Fruit fly (Drosophila melanogaster) whole organism, embryonic: ENCODE data around the gene Ugt35E2.
A peak's percentile ranks its signal among the peaks of the same experiment; 100 is the strongest.

ENCODE experiments used
- Adf1 ChIP-seq: fragments of 200-800 bp; sonication (Bioruptor generic); IDR thresholded peaks from 2 replicates; pipeline ENCODE4 v1.3.6; 2022; ENCODE audit warnings: missing biosample characterization, missing genetic modification characterization
- Bgb ChIP-seq: fragments of 200-800 bp; sonication (Bioruptor generic); IDR thresholded peaks from 2 replicates; pipeline ENCODE4 v1.3.6; 2022; ENCODE audit warnings: missing biosample characterization, missing genetic modification characterization; ENCODE audit not compliant: partially characterized antibody
- CG10366 ChIP-seq: fragments of 200-800 bp; sonication (Bioruptor generic); IDR thresholded peaks from 2 replicates; pipeline ENCODE4 v1.3.6; 2022; ENCODE audit warnings: missing biosample characterization, missing genetic modification characterization
- CG10565 ChIP-seq: fragments of 200-800 bp; sonication (Bioruptor generic); optimal IDR thresholded peaks from 3 replicates; lab custom pipeline; 2016; ENCODE audit warnings: missing biosample characterization, mild to moderate bottlenecking, missing genetic modification characterization
- CG10979 ChIP-seq: fragments of 200-800 bp; sonication (Bioruptor generic); optimal IDR thresholded peaks from 2 replicates; lab custom pipeline; 2018; ENCODE audit warnings: missing biosample characterization, mild to moderate bottlenecking, missing genetic modification characterization, moderate library complexity
- CG13287 ChIP-seq: fragments of 200-800 bp; sonication (Bioruptor generic); IDR thresholded peaks from 2 replicates; pipeline ENCODE4 v1.3.6; 2022; ENCODE audit warnings: missing biosample characterization, missing genetic modification characterization; ENCODE audit not compliant: partially characterized antibody
- CG13775 ChIP-seq: fragments of 200-800 bp; sonication (Bioruptor generic); optimal IDR thresholded peaks from 3 replicates; lab custom pipeline; 2017; ENCODE audit warnings: missing biosample characterization, mild to moderate bottlenecking, missing genetic modification characterization
- CG18476 ChIP-seq: fragments of 200-800 bp; sonication (Bioruptor generic); optimal IDR thresholded peaks from 2 replicates; lab custom pipeline; 2016; ENCODE audit warnings: missing biosample characterization, mild to moderate bottlenecking, missing genetic modification characterization
- CG18619 ChIP-seq: fragments of 200-800 bp; sonication (Bioruptor generic); optimal IDR thresholded peaks from 3 replicates; lab custom pipeline; 2017; ENCODE audit warnings: missing biosample characterization, mild to moderate bottlenecking, missing genetic modification characterization
- CG2120 ChIP-seq: fragments of 200-800 bp; sonication (Bioruptor generic); optimal IDR thresholded peaks from 3 replicates; lab custom pipeline; 2016; ENCODE audit warnings: missing biosample characterization, missing genetic modification characterization
- CG30020 ChIP-seq: fragments of 200-800 bp; optimal IDR thresholded peaks from 2 replicates; lab custom pipeline; 2019; ENCODE audit warnings: missing biosample characterization, mild to moderate bottlenecking, missing genetic modification characterization, moderate library complexity
- CG31365 ChIP-seq: fragments of 200-800 bp; sonication (Bioruptor generic); optimal IDR thresholded peaks from 2 replicates; lab custom pipeline; 2018; ENCODE audit warnings: missing biosample characterization, mild to moderate bottlenecking, missing genetic modification characterization
- CG3407 ChIP-seq: fragments of 200-800 bp; sonication (Bioruptor generic); optimal IDR thresholded peaks from 2 replicates; lab custom pipeline; 2018; ENCODE audit warnings: missing biosample characterization, mild to moderate bottlenecking, missing genetic modification characterization
- CG3995 ChIP-seq: fragments of 200-800 bp; sonication (Bioruptor generic); optimal IDR thresholded peaks from 3 replicates; lab custom pipeline; 2016; ENCODE audit warnings: missing biosample characterization, missing genetic modification characterization
- CG4328 ChIP-seq: fragments of 200-800 bp; sonication (Bioruptor generic); optimal IDR thresholded peaks from 3 replicates; lab custom pipeline; 2017; ENCODE audit warnings: missing biosample characterization, missing genetic modification reagents, missing genetic modification characterization
- CG4360 ChIP-seq: fragments of 200-800 bp; sonication (Bioruptor generic); IDR thresholded peaks from 2 replicates; pipeline ENCODE4 v1.3.6; 2022; ENCODE audit warnings: missing biosample characterization, missing genetic modification characterization
- CG4424 ChIP-seq: fragments of 200-800 bp; sonication (Bioruptor generic); optimal IDR thresholded peaks from 3 replicates; lab custom pipeline; 2016; ENCODE audit warnings: missing biosample characterization, missing genetic modification characterization
- CG4854 ChIP-seq: fragments of 200-800 bp; sonication (Bioruptor generic); optimal IDR thresholded peaks from 2 replicates; lab custom pipeline; 2016; ENCODE audit warnings: missing biosample characterization, missing genetic modification characterization, inconsistent platforms
- CG7786 ChIP-seq: fragments of 200-800 bp; sonication (Bioruptor generic); optimal IDR thresholded peaks from 2 replicates; lab custom pipeline; 2016; ENCODE audit warnings: missing biosample characterization, missing genetic modification characterization
- CG7928 ChIP-seq: fragments of 200-800 bp; sonication (Bioruptor generic); optimal IDR thresholded peaks from 2 replicates; lab custom pipeline; 2017; ENCODE audit warnings: missing biosample characterization, mild to moderate bottlenecking, missing genetic modification characterization
- CG8924 ChIP-seq: fragments of 200-800 bp; optimal IDR thresholded peaks from 3 replicates; lab custom pipeline; 2019; ENCODE audit warnings: missing biosample characterization, mild to moderate bottlenecking, missing genetic modification characterization, moderate library complexity
- D ChIP-seq, 2 experiments: fragments of 200-800 bp in 1 of 2; fragments of >200 bp in 1 of 2; sonication (Bioruptor generic) in 1 of 2; optimal IDR thresholded peaks; 2 replicates in 1 of 2; 3 replicates in 1 of 2; lab custom pipeline; 2017; ENCODE audit warnings: mild to moderate bottlenecking in 1 of 2, missing biosample characterization in 1 of 2, missing genetic modification characterization in 1 of 2, missing genetic modification reagents in 1 of 2
- D19A ChIP-seq: fragments of 200-800 bp; optimal IDR thresholded peaks from 3 replicates; lab custom pipeline; 2019; ENCODE audit warnings: missing biosample characterization, mild to moderate bottlenecking, missing genetic modification characterization, moderate library complexity
- Dfd ChIP-seq, 2 experiments: fragments of >200 bp; optimal IDR thresholded peaks; 2 replicates each; lab custom pipeline; 2017; ENCODE audit warnings: missing biosample characterization in 2 of 2, missing genetic modification characterization in 2 of 2
- Dip2 ChIP-seq: fragments of 200-800 bp; sonication (Bioruptor generic); IDR thresholded peaks from 2 replicates; pipeline ENCODE4 v1.3.6; 2022; ENCODE audit warnings: missing biosample characterization, missing genetic modification characterization
- Doc2 ChIP-seq: fragments of 200-800 bp; sonication (Bioruptor generic); IDR thresholded peaks from 2 replicates; pipeline ENCODE4 v1.3.6; 2022; ENCODE audit warnings: missing biosample characterization, missing genetic modification characterization
- Drgx ChIP-seq: fragments of 200-800 bp; sonication (Bioruptor generic); IDR thresholded peaks from 2 replicates; pipeline ENCODE4 v1.3.6; 2022; ENCODE audit warnings: missing biosample characterization, missing genetic modification characterization
- Fer2 ChIP-seq: fragments of 200-800 bp; sonication (Bioruptor generic); optimal IDR thresholded peaks from 2 replicates; lab custom pipeline; 2018; ENCODE audit warnings: missing biosample characterization, mild to moderate bottlenecking, missing genetic modification characterization, moderate library complexity
- Fer3 ChIP-seq: fragments of 200-800 bp; sonication (Bioruptor generic); optimal IDR thresholded peaks from 2 replicates; lab custom pipeline; 2018; ENCODE audit warnings: missing biosample characterization, mild to moderate bottlenecking, missing genetic modification characterization, moderate library complexity
- Gsc ChIP-seq: fragments of 200-800 bp; sonication (Bioruptor generic); IDR thresholded peaks from 2 replicates; pipeline ENCODE4 v1.3.6; 2022; ENCODE audit warnings: missing biosample characterization, missing genetic modification characterization
- Mes4 ChIP-seq: fragments of 200-800 bp; sonication (Bioruptor generic); optimal IDR thresholded peaks from 2 replicates; lab custom pipeline; 2016; ENCODE audit warnings: missing biosample characterization, missing genetic modification characterization
- Sox102F ChIP-seq: fragments of 200-800 bp; sonication (Bioruptor generic); optimal IDR thresholded peaks from 2 replicates; lab custom pipeline; 2018; ENCODE audit warnings: missing biosample characterization, mild to moderate bottlenecking, missing genetic modification characterization, moderate library complexity
- Xbp1 ChIP-seq: fragments of 200-800 bp; sonication (Bioruptor generic); optimal IDR thresholded peaks from 3 replicates; lab custom pipeline; 2016; ENCODE audit warnings: missing biosample characterization, mild to moderate bottlenecking, missing genetic modification characterization
- chif ChIP-seq, 2 experiments: fragments of 200-800 bp; sonication (Bioruptor generic); optimal IDR thresholded peaks; 3 replicates each; lab custom pipeline; 2016; ENCODE audit warnings: missing biosample characterization in 2 of 2, missing genetic modification characterization in 2 of 2
- dmrt11E ChIP-seq: fragments of 200-800 bp; sonication (Bioruptor generic); optimal IDR thresholded peaks from 3 replicates; lab custom pipeline; 2018; ENCODE audit warnings: missing biosample characterization, mild to moderate bottlenecking, missing genetic modification characterization, moderate library complexity
- fd102C ChIP-seq: fragments of 200-800 bp; sonication (Bioruptor generic); optimal IDR thresholded peaks from 2 replicates; lab custom pipeline; 2018; ENCODE audit warnings: missing biosample characterization, mild to moderate bottlenecking, missing genetic modification characterization, moderate library complexity
- fru ChIP-seq: fragments of >200 bp; optimal IDR thresholded peaks from 2 replicates; lab custom pipeline; 2017
- gsb-n ChIP-seq: fragments of 200-800 bp; sonication (Bioruptor generic); optimal IDR thresholded peaks from 3 replicates; lab custom pipeline; 2018; ENCODE audit warnings: missing biosample characterization, mild to moderate bottlenecking, missing genetic modification characterization
- ham ChIP-seq: fragments of 200-800 bp; sonication (Bioruptor generic); IDR thresholded peaks from 2 replicates; pipeline ENCODE4 v1.3.6; 2022; ENCODE audit warnings: missing biosample characterization, missing genetic modification characterization
- hbn ChIP-seq: fragments of 200-800 bp; sonication (Bioruptor generic); IDR thresholded peaks from 2 replicates; pipeline ENCODE4 v1.3.6; 2022; ENCODE audit warnings: missing biosample characterization, missing genetic modification characterization; ENCODE audit not compliant: partially characterized antibody
- her ChIP-seq: fragments of 200-800 bp; sonication (Bioruptor generic); optimal IDR thresholded peaks from 2 replicates; lab custom pipeline; 2016; ENCODE audit warnings: missing biosample characterization, missing genetic modification characterization
- hth ChIP-seq: fragments of >200 bp; optimal IDR thresholded peaks from 2 replicates; lab custom pipeline; 2017; ENCODE audit warnings: inconsistent platforms
- jing ChIP-seq: fragments of 200-800 bp; sonication (Bioruptor generic); optimal IDR thresholded peaks from 2 replicates; lab custom pipeline; 2018; ENCODE audit warnings: missing biosample characterization, mild to moderate bottlenecking, missing genetic modification characterization
- knrl ChIP-seq: fragments of 200-800 bp; sonication (Bioruptor generic); IDR thresholded peaks from 3 replicates; pipeline ENCODE4 v1.3.6; 2022; ENCODE audit warnings: missing biosample characterization, missing genetic modification characterization; ENCODE audit not compliant: partially characterized antibody
- nom ChIP-seq: fragments of 200-800 bp; sonication (Bioruptor generic); optimal IDR thresholded peaks from 2 replicates; lab custom pipeline; 2017; ENCODE audit warnings: missing biosample characterization, missing genetic modification characterization, mild to moderate bottlenecking, moderate library complexity, missing genetic modification reagents
- oc ChIP-seq: fragments of 200-800 bp; sonication (Bioruptor generic); optimal IDR thresholded peaks from 2 replicates; lab custom pipeline; 2018; ENCODE audit warnings: missing biosample characterization, mild to moderate bottlenecking, missing genetic modification characterization, moderate library complexity
- pho ChIP-seq: fragments of 200-800 bp; sonication (Bioruptor generic); optimal IDR thresholded peaks from 2 replicates; lab custom pipeline; 2016; ENCODE audit warnings: missing biosample characterization, missing genetic modification characterization
- sens ChIP-seq: fragments of 200-800 bp; sonication (Bioruptor generic); peaks from one replicate; lab custom pipeline; 2016; ENCODE audit warnings: missing biosample characterization, missing genetic modification characterization
- sisA ChIP-seq: fragments of 200-800 bp; sonication (Bioruptor generic); IDR thresholded peaks from 2 replicates; pipeline ENCODE4 v1.3.6; 2022; ENCODE audit warnings: missing biosample characterization, missing genetic modification characterization
- usp ChIP-seq: fragments of >200 bp; optimal IDR thresholded peaks from 2 replicates; lab custom pipeline; 2017; ENCODE audit warnings: missing biosample characterization, missing genetic modification characterization

Gene Ugt35E2

DNA sequence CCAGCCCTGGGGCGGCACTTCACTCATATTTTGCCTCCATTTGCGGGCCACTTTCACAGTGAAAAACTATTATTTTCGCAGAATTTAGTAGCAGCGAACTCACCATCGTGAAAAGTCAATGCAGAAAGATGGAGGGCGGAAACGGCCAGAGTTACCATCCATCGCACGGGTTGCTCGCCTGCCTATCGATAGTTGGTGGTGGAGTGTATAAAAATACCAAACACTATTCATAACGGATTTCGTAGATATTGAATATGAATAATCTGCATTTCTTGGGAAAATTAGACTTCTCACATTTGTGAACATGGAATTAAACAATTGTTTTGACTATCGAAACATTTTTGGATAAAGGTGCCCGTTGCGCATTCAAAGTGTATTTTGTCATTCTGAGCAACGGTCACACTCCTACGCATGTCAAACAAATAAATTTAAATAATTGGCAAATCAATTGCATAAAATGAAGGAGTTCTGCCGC is 48.4 kb upstream of the Ugt35E2 start, which contains the start of the genes RpS25 and CG4820 (continued):
- peak; percentile 83 for TF ChIP-seq hbn (GFP tag; lab: Robert Waterston, UW)
- TF ChIP-seq Bgb = peak; percentile 85
- TF ChIP-seq dmrt11E (tag; lab: Kevin White, UChicago) = peak; percentile 85
- no peak for TF ChIP-seq Dfd (GFP tag; optimal IDR thresholded peaks at IDR 0.05; lab: Kevin White, UChicago)
- TF ChIP-seq fru = no peak
- peak; percentile 95 for TF ChIP-seq CG18619 (GFP tag; lab: Kevin White, UChicago)
- TF ChIP-seq Fer2 (tag; lab: Kevin White, UChicago) = peak; percentile 85
- TF ChIP-seq fd102C = peak; percentile 87
- TF ChIP-seq sens = peak; percentile 98
- peak; percentile 76 for TF ChIP-seq CG18476
- no peak for TF ChIP-seq usp (GFP tag; lab: Kevin White, UChicago)
- TF ChIP-seq chif (GFP tag; optimal IDR thresholded peaks at IDR 0.05; lab: Kevin White, UChicago) = peak; percentile 75 to 92
- peak; percentile 83 for TF ChIP-seq CG4854 (GFP tag; lab: Kevin White, UChicago)
- TF ChIP-seq CG4328 (GFP tag; lab: Kevin White, UChicago) = peak; percentile 94
- peak; percentile 91 for TF ChIP-seq knrl
- TF ChIP-seq Drgx (GFP tag; lab: Robert Waterston, UW) = peak; percentile 60
- peak; percentile 91 for TF ChIP-seq Fer3 (tag; lab: Kevin White, UChicago)
- TF ChIP-seq CG13775 (GFP tag; lab: Kevin White, UChicago) = peak; percentile 97
- peak; percentile 87 for TF ChIP-seq CG3407 (GFP tag; lab: Kevin White, UChicago)
- no peak for TF ChIP-seq D (optimal IDR thresholded peaks at IDR 0.05; lab: Kevin White, UChicago)
- TF ChIP-seq D (GFP tag; optimal IDR thresholded peaks at IDR 0.05; lab: Kevin White, UChicago) = peak; percentile 86
- no peak for TF ChIP-seq hth (lab: Kevin White, UChicago)
- TF ChIP-seq Sox102F (GFP tag; lab: Kevin White, UChicago) = peak; percentile 72
- TF ChIP-seq CG8924 (tag; lab: Kevin White, UChicago) = peak; percentile 87
- TF ChIP-seq CG10366 (GFP tag; lab: Robert Waterston, UW) = peak; percentile 76
- no peak for TF ChIP-seq Gsc (GFP tag; lab: Robert Waterston, UW)
- peak; percentile 92 for TF ChIP-seq CG4424 (GFP tag; lab: Kevin White, UChicago)
- TF ChIP-seq CG10565 (GFP tag; lab: Kevin White, UChicago) = peak; percentile 59
- TF ChIP-seq Doc2 (GFP tag; lab: Robert Waterston, UW) = peak; percentile 50
- peak; percentile 62 for TF ChIP-seq Adf1 (GFP tag; lab: Robert Waterston, UW)
- peak; percentile 87 for TF ChIP-seq gsb-n (tag; lab: Kevin White, UChicago)
- TF ChIP-seq Xbp1 (GFP tag; lab: Kevin White, UChicago) = peak; percentile 89
- TF ChIP-seq CG4360 = 0 out of 2 replicates have a peak, but pooled peaks have one; percentile 37
- TF ChIP-seq CG2120 (GFP tag; lab: Kevin White, UChicago) = peak; percentile 78
- peak; percentile 40; the same call in 1 of the 2 replicates for TF ChIP-seq sisA (GFP tag; lab: Robert Waterston, UW)
- peak; percentile 55; the same call in 1 of the 2 replicates for TF ChIP-seq ham
- peak; percentile 84 for TF ChIP-seq CG30020
- TF ChIP-seq CG3995 (GFP tag; lab: Kevin White, UChicago) = peak; percentile 79
- peak; percentile 94 for TF ChIP-seq pho
- TF ChIP-seq Dip2 = no peak
- peak; percentile 81 for TF ChIP-seq CG7786 (GFP tag; lab: Kevin White, UChicago)
- TF ChIP-seq CG13287 (GFP tag; lab: Robert Waterston, UW) = peak; percentile 91
- TF ChIP-seq jing (GFP tag; lab: Kevin White, UChicago) = peak; percentile 78
- TF ChIP-seq oc (tag; lab: Kevin White, UChicago) = peak; percentile 63
- peak; percentile 90 for TF ChIP-seq nom
- peak; percentile 86 for TF ChIP-seq CG31365 (tag; lab: Kevin White, UChicago)
- peak; percentile 83 for TF ChIP-seq CG10979 (tag; lab: Kevin White, UChicago)
- TF ChIP-seq D19A (tag; lab: Kevin White, UChicago) = peak; percentile 65
- peak; percentile 78 for TF ChIP-seq CG7928 (GFP tag; lab: Kevin White, UChicago)
- TF ChIP-seq her = peak; percentile 91
- TF ChIP-seq Mes4 (GFP tag; lab: Kevin White, UChicago) = peak; percentile 97
